Worm (Caenorhabditis elegans) whole organism, L4/young adult: ENCODE measurements around the gene unc-42.

Source experiments
- W03F9.2 ChIP-seq: fragments of 150-350 bp; optimal IDR thresholded peaks from 2 replicates; lab custom pipeline; 2014; ENCODE audit warnings: missing biosample characterization, missing genetic modification characterization
- dao-5 ChIP-seq: sonication (generic microtip); optimal IDR thresholded peaks from 2 replicates; lab custom pipeline; 2016; ENCODE audit warnings: missing genotype, missing genetic modification characterization, moderate library complexity, missing compliant biosample characterization
- him-1 ChIP-seq: sonication (generic microtip); optimal IDR thresholded peaks from 2 replicates; lab custom pipeline; 2016; ENCODE audit warnings: missing genotype, missing genetic modification reagents, missing genetic modification characterization, missing compliant biosample characterization

unc-42 gene

DNA sequence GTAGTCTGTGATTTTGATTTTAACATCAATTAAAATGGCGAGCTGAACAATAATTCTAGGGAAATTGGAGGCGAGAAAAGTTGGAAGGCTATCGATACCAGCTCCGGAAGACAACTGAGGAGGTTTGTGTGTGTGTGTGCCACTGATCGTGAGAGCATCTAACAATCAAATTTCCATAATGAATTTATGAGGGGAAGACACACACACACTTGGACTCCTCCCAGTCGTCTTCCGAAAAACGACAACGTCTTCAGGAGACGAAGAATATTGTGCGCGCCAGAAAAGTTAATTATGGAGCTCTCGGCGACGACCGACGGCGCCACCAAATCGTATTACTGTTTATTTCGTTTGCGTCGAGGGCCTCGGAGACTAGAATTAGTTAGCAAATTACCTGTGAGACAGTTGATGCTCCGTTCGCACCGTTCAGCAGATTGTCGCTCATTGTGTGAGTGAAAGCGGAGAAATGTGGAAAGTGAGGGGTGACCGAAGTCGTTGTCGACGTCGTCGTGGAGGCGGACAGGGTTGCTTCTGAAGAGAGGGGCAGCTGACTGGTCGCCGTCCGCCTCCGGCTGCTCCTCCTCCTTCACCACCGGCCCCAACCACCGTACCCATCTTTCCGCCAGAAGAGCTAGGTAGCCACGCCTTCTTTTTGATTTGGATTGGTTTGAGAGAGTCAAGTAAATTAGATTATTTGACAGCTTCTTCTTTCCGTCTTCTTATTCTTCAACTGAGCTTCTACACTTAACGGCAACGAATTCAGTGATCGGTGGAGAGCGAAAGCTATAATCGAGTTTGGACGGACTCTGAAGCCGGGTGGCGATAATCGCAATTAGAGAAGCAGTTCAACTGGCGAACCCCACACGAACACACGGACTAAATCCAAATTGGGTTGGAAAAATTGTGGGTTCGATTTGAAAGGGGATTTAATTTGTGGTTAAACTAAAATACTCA lies at the start of gene unc-42:
TSS of gene unc-42 (minus strand) at position 564 of the 951 bp plus-strand sequence.
- TF ChIP-seq dao-5 (tag; lab: Kevin White, UChicago) (no peak), him-1 (tag; lab: Kevin White, UChicago) (no peak), W03F9.2 (tag; lab: Kevin White, UChicago) (no peak)

DNA sequence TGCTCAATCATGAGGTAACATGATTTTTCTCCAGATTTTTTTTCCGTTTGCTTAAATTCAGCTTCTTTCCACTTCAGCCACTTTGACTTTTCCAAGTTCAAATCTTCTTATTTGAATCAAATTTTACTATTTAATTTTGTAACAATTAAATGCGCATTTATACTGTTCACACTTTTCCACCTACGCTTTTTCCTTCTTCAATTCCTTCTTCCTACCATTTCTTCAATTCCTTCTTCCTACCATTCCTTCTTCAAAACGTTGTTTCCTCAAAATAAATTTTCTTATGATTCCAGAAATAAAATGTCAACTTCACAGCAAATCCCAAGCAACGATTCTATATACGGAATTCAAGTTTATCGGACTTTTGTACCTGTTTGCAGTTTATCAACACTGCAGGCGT lies 47.2 kb upstream of the unc-42 start, which contains the start of gene sru-31:
TSS of gene sru-31 (plus strand) at position 301 of the 400 bp plus-strand sequence.
- TF ChIP-seq dao-5 (tag; lab: Kevin White, UChicago) (no peak), W03F9.2 (tag; lab: Kevin White, UChicago) (no peak), him-1 (tag; lab: Kevin White, UChicago) (no peak)

DNA sequence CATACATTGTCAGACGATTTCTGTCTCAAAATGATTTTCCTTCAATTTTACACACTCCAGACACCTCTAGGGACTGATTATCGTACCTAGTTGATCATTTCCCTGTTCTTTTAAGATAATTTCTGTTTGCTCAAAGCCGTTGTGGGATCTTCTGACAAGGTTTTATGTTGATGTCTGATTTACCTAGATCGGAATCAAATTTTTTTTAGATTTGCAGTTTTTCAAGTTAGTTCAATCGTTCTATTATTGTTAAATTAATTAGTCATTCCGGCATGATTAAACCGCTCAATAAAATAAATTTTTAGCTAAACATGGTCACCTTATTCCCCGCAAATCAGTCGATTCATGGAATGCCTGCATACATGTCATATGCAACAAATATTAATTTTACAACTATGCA lies 44.3 kb upstream of the unc-42 start, which contains the start of gene sru-30:
TSS of gene sru-30 (plus strand) at position 301 of the 400 bp plus-strand sequence.
- no peak for TF ChIP-seq dao-5 (tag; lab: Kevin White, UChicago)
- TF ChIP-seq W03F9.2 (tag; lab: Kevin White, UChicago): no peak
- no peak for TF ChIP-seq him-1 (tag; lab: Kevin White, UChicago)

DNA sequence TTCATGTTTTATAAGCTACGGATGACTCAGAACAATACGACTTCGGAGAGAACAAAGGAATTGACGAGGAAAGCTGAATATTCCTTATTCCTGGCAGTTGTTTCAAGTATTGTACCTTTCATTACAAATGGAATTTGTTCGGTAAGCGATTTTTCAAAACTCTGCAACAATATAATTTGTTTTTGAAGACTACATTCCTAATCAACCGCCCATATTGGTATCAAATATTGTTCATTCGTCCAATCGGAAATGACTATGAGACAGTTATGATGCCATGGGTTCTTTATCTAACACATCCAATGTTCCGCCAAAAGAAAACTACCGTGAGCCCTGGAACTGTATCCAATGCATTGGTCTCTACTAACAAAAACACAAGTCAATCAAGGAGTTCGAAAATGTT lies 43.0 kb upstream of the unc-42 start:
- TF ChIP-seq dao-5 (tag; lab: Kevin White, UChicago) (no peak), him-1 (tag; lab: Kevin White, UChicago) (no peak), W03F9.2 (tag; lab: Kevin White, UChicago) (no peak)

DNA sequence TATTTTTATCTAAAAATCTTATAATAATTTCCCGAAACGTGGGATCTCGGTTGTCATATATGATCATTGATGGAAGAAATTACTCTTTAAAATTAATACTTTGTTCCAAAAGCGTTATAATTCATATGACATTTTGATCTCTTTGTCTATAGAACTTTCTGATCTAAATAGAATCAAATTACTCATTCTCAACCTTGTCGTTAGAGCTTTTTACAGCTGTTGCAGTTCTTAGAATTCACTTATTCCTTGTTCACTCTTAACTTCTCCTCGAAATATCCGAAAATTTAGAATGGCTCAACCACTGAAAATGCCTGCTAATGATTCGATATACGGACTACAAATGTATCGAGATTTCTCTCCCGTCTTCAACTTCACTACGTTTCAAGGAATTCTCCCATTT lies 42.0 kb upstream of the unc-42 start, which contains the start of gene sru-29:
TSS of gene sru-29 (plus strand) at position 301 of the 400 bp plus-strand sequence.
- TF ChIP-seq dao-5 (tag; lab: Kevin White, UChicago) (no peak), him-1 (tag; lab: Kevin White, UChicago) (no peak), W03F9.2 (tag; lab: Kevin White, UChicago) (no peak)

DNA sequence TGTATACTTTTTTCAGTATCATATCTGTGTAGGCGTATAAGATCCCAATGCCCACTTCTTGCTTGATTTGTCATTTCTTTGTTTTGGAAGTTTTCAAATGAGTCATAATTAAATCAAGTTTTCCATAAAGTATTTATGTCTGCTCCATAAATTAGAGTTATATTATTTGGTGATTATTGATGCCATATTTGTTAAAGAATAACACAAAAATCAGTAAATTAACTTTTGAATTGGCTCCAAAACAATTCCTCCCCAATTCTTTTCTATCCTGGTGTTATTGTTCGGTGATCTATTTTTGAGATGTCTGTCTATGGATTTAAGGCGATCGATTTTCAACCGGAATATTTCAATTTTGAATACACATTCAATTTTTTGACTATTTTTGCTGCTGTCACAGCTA lies 36.0 kb upstream of the unc-42 start, which contains the start of gene sru-37:
TSS of gene sru-37 (plus strand) at position 301 of the 400 bp plus-strand sequence.
- TF ChIP-seq W03F9.2 (tag; lab: Kevin White, UChicago) (no peak), him-1 (tag; lab: Kevin White, UChicago) (no peak), dao-5 (tag; lab: Kevin White, UChicago) (no peak)

DNA sequence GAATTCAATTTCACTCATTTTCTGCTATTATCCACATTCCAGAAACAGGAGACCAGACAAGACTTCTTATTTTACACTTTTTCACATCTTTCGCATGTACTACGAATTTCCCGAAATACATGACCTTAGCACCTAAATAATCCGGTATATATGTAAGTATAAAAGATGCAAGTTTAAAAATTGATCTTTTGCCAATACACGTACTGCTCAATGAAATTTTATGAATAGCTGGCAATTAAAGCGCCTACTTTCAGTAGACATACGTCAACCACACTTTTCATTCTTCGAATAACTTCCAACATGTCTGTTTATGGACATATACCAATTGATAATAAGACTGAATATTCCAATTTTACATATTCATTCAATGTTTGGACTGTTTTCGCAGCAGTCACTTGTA lies 34.0 kb upstream of the unc-42 start, which contains the start of gene sru-39:
TSS of gene sru-39 (plus strand) at position 301 of the 400 bp plus-strand sequence.
- TF ChIP-seq him-1 (tag; lab: Kevin White, UChicago): no peak
- no peak for TF ChIP-seq dao-5 (tag; lab: Kevin White, UChicago)
- no peak for TF ChIP-seq W03F9.2 (tag; lab: Kevin White, UChicago)

DNA sequence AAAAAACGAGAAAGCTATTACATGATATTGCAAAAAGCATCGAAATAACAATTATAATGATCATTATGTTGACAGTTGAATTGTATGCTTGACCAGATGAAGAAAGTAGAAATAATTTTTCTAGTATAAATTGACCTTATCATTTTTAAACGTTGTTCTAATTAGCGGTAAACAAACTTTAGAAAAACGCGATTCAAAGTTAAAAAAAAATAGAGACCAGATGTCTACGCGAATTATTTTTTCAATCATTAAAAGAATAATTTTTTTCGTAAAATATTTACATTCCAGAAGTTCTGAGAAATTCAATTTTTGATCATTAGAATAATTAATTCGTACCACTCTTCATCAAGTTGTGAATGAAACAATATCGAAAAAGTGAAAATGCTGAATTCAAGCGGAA lies 32.8 kb upstream of the unc-42 start, which contains the start of gene F46B6.10:
TSS of gene F46B6.10 (minus strand) at position 101 of the 400 bp plus-strand sequence.
- TF ChIP-seq W03F9.2 (tag; lab: Kevin White, UChicago): no peak
- TF ChIP-seq him-1 (tag; lab: Kevin White, UChicago): no peak
- TF ChIP-seq dao-5 (tag; lab: Kevin White, UChicago): no peak

DNA sequence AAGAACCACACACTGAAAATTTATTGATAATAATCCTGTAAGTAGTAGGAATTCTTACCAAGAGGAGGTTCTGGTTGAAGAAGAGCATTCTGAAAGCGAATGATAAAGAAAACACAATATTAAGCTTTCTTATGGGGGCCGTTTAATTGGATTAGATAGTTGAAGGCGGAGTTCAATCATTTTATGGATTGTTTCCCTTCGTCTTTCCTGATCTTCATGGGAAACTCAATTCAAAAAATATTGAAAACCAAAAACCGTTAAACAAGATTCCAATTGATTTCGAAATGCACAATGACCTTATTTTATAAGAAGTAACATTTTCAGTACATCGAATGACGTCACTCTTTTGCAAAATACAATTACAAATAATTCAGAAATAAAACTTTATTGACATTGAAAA lies 29.9 kb upstream of the unc-42 start, which contains the start of gene F46B6.13:
TSS of gene F46B6.13 (minus strand) at position 101 of the 400 bp plus-strand sequence.
- no peak for TF ChIP-seq dao-5 (tag; lab: Kevin White, UChicago)
- TF ChIP-seq him-1 (tag; lab: Kevin White, UChicago): no peak
- TF ChIP-seq W03F9.2 (tag; lab: Kevin White, UChicago): no peak

DNA sequence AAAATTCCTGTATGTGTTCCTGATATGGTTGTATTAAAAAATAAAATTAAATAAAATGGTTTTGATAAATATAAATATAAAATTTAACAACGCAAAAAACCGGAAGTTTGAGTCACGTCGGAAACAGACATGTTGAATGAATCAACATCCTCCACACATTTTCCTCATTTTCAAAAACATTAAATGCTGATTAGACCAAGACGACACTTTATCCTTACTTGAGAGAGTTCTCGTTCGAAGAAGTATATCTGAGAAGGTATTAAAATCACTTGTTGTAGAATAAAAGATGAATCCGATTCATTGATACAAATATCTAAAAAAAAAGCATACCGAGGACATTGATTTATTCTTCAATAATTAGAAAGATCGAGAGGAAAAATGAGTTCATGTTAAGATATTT lies 29.0 kb upstream of the unc-42 start:
- no peak for TF ChIP-seq W03F9.2 (tag; lab: Kevin White, UChicago)
- TF ChIP-seq dao-5 (tag; lab: Kevin White, UChicago): no peak
- no peak for TF ChIP-seq him-1 (tag; lab: Kevin White, UChicago)

DNA sequence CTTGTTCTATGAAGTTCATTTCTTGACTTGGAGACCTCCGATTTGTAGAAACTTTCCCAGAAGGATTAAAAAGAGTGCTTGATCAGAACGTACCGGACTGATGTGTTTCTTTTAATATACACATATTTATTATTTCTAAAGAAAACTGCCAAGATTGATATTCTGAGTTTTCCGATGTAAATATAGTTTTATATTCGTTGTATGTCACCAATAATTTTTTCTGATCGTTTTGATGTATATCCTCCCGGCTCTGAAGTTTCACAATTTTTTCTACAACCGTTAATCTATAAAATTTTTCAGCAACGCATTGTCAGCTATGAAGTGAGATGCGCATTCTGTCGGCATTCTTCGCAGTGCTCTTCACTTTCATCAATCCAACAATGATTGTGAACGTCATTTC lies 27.4 kb upstream of the unc-42 start, which contains the start of gene F46B6.9:
TSS of gene F46B6.9 (plus strand) at position 301 of the 400 bp plus-strand sequence.
- TF ChIP-seq dao-5 (tag; lab: Kevin White, UChicago) (no peak), W03F9.2 (tag; lab: Kevin White, UChicago) (no peak), him-1 (tag; lab: Kevin White, UChicago) (no peak)

DNA sequence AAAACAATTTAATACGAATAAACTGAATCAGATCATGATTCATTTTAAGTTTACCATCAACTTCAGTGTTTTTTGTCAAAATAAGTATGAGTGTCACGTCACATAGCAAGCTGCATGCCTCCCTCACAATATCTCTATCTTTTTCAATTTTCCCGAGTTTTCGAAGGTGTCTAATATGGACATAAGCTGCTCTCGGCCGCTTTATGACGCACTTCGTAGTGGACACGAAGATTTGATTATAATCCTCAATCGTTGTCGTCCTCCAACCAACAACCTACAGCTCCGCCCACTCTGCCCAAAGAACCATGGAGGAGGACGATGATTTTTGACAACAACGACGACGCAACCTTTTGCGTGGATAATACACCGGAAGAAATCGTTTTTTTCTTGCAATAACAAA lies 26.8 kb upstream of the unc-42 start:
- TF ChIP-seq dao-5 (tag; lab: Kevin White, UChicago): no peak
- no peak for TF ChIP-seq him-1 (tag; lab: Kevin White, UChicago)
- no peak for TF ChIP-seq W03F9.2 (tag; lab: Kevin White, UChicago)

DNA sequence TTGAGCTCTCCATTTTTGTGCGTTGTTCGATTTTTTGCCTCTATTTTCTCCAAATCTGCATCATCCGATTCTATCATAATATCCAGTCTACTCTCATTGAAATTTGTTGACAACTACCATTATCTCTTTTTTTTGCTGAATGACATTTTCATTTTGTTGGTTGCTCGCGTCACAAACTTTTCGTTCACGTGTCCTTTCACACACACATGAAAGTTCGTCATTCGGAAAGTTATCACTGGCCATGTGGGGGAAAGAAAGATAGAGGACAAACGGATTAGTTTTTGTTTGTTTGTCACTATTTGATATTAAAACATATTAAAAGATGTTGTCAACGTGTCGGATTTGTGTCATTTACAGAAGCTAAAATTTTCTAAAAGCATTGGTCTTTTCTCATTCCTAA lies 25.8 kb upstream of the unc-42 start:
- TF ChIP-seq him-1 (tag; lab: Kevin White, UChicago): no peak
- TF ChIP-seq dao-5 (tag; lab: Kevin White, UChicago): no peak
- no peak for TF ChIP-seq W03F9.2 (tag; lab: Kevin White, UChicago)
